Worm (Caenorhabditis elegans): ENCODE data around the gene R10E4.11.

DNA sequence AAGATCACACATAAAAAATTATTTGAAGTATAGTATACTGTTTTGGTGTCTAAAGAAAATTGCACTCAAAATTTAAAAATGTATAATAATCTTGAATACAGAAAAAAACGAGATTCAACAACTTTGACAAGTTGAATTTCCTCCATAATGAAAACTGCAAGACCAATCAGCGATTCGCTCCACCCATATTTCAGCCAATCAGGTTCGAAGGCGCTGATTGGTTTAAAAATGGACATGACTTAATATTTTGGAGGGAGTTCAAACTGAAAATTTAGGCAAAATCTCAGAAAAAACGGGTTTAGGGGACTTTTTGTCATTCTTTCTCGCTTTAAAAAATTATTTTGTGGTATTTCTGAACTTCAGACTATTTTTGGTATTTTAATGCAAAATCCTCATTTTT, 25.1 kb downstream of the R10E4.11 start:
- TF ChIP-seq ceh-40 (GFP tag; IDR thresholded peaks at IDR 0.05) (no peak), nfya-1 (tag; optimal IDR thresholded peaks at IDR 0.05; ENCODE audit: borderline replicate concordance, insufficient read depth) (no peak)

Measured in whole organism, young adult.